Worm (Caenorhabditis elegans) whole organism, young adult: ENCODE results near the gene Y64G10A.1.

ENCODE experiments used
- F37B4.10 ChIP-seq: fragments of 200-800 bp; sonication (Bioruptor generic); IDR thresholded peaks from 2 replicates; pipeline ENCODE4 v1.3.6; 2022; ENCODE audit warnings: missing genetic modification characterization, missing compliant biosample characterization
- F49E8.2 ChIP-seq: sonication (generic microtip); optimal IDR thresholded peaks from 3 replicates; lab custom pipeline; 2017; ENCODE audit warnings: missing genetic modification characterization, mild to moderate bottlenecking, missing compliant biosample characterization, antibody characterized with exemption, moderate library complexity; ENCODE audit not compliant: insufficient read depth
- F55B11.4 ChIP-seq: sonication (generic microtip); optimal IDR thresholded peaks from 2 replicates; lab custom pipeline; 2016; ENCODE audit warnings: missing compliant biosample characterization, missing genetic modification characterization, borderline replicate concordance; ENCODE audit not compliant: insufficient read depth
- K12H6.12 ChIP-seq: fragments of 200-800 bp; sonication (Bioruptor generic); optimal IDR thresholded peaks from 2 replicates; lab custom pipeline; 2018; ENCODE audit warnings: mild to moderate bottlenecking, missing genetic modification characterization, missing compliant biosample characterization
- T26A5.8 ChIP-seq: sonication (generic microtip); optimal IDR thresholded peaks from 2 replicates; lab custom pipeline; 2016; ENCODE audit warnings: missing genetic modification characterization, missing compliant biosample characterization
- Y53F4B.3 ChIP-seq: fragments of 200-800 bp; sonication (Bioruptor generic); IDR thresholded peaks from 2 replicates; pipeline ENCODE4 v1.3.6; 2022; ENCODE audit warnings: missing genetic modification reagents, missing genetic modification characterization, missing compliant biosample characterization
- ZK185.1 ChIP-seq: sonication (generic microtip); optimal IDR thresholded peaks from 2 replicates; lab custom pipeline; 2016; ENCODE audit warnings: mild to moderate bottlenecking, missing genetic modification characterization, missing compliant biosample characterization; ENCODE audit not compliant: poor library complexity, severe bottlenecking
- akir-1 ChIP-seq: fragments of 200-800 bp; sonication (Bioruptor generic); optimal IDR thresholded peaks from 2 replicates; lab custom pipeline; 2018; ENCODE audit warnings: mild to moderate bottlenecking, missing genetic modification characterization, moderate library complexity, missing compliant biosample characterization
- atf-7 ChIP-seq: sonication (generic microtip); optimal IDR thresholded peaks from 2 replicates; lab custom pipeline; 2017; ENCODE audit warnings: mild to moderate bottlenecking, missing genetic modification characterization, missing compliant biosample characterization
- attf-5 ChIP-seq: fragments of 200-800 bp; sonication (Bioruptor generic); optimal IDR thresholded peaks from 2 replicates; lab custom pipeline; 2018; ENCODE audit warnings: mild to moderate bottlenecking, missing genetic modification characterization, missing compliant biosample characterization
- attf-6 ChIP-seq: fragments of 200-800 bp; sonication (Bioruptor generic); IDR thresholded peaks from 2 replicates; pipeline ENCODE4 v1.3.6; 2022; ENCODE audit warnings: missing genetic modification reagents, missing genetic modification characterization, missing compliant biosample characterization
- cebp-1 ChIP-seq, 2 experiments: fragments of 200-800 bp in 1 of 2; sonication (Bioruptor generic) in 1 of 2; sonication (generic microtip) in 1 of 2; IDR thresholded peaks in 1 of 2; optimal IDR thresholded peaks in 1 of 2; 2 replicates each; pipeline versions ENCODE4 v1.3.6 to Lab custom; 2017 to 2022; ENCODE audit warnings: missing compliant biosample characterization in 2 of 2, missing genetic modification characterization in 2 of 2, mild to moderate bottlenecking in 1 of 2, missing genetic modification reagents in 1 of 2, moderate library complexity in 1 of 2
- ceh-100 ChIP-seq: fragments of 200-800 bp; sonication (Bioruptor generic); IDR thresholded peaks from 2 replicates; pipeline ENCODE4 v1.3.6; 2022; ENCODE audit warnings: missing genetic modification reagents, missing genetic modification characterization, missing compliant biosample characterization
- ceh-27 ChIP-seq: fragments of 200-800 bp; sonication (Bioruptor generic); optimal IDR thresholded peaks from 2 replicates; lab custom pipeline; 2018; ENCODE audit warnings: mild to moderate bottlenecking, missing genetic modification characterization, moderate library complexity, missing compliant biosample characterization
- ceh-91 ChIP-seq: fragments of 200-800 bp; sonication (Bioruptor generic); IDR thresholded peaks from 2 replicates; pipeline ENCODE4 v1.3.6; 2022; ENCODE audit warnings: missing genetic modification reagents, missing genetic modification characterization, missing compliant biosample characterization
- dox-1 ChIP-seq: fragments of 200-800 bp; sonication (Bioruptor generic); IDR thresholded peaks from 2 replicates; pipeline ENCODE4 v1.3.6; 2022; ENCODE audit warnings: missing genetic modification reagents, missing genetic modification characterization, missing compliant biosample characterization
- egl-44 ChIP-seq: fragments of 200-800 bp; sonication (Bioruptor generic); IDR thresholded peaks from 2 replicates; pipeline ENCODE4 v1.3.6; 2022; ENCODE audit warnings: missing genetic modification reagents, missing genetic modification characterization, missing compliant biosample characterization
- ets-4 ChIP-seq: fragments of 200-800 bp; sonication (Bioruptor generic); optimal IDR thresholded peaks from 2 replicates; lab custom pipeline; 2018; ENCODE audit warnings: mild to moderate bottlenecking, missing genetic modification characterization, missing compliant biosample characterization
- hmg-1.2 ChIP-seq: fragments of 200-800 bp; sonication (Bioruptor generic); IDR thresholded peaks from 2 replicates; pipeline ENCODE4 v1.3.6; 2022; ENCODE audit warnings: missing genetic modification reagents, missing genetic modification characterization, missing compliant biosample characterization
- hsf-1 ChIP-seq: fragments of 200-800 bp; sonication (Bioruptor generic); IDR thresholded peaks from 2 replicates; pipeline ENCODE4 v1.3.6; 2022; ENCODE audit warnings: missing genetic modification reagents, missing genetic modification characterization, missing compliant biosample characterization
- lag-1 ChIP-seq: fragments of 200-800 bp; sonication (Bioruptor generic); IDR thresholded peaks from 2 replicates; pipeline ENCODE4 v1.3.6; 2022; ENCODE audit warnings: missing genetic modification reagents, missing genetic modification characterization, missing compliant biosample characterization
- lin-26 ChIP-seq: fragments of 200-800 bp; sonication (Bioruptor generic); IDR thresholded peaks from 2 replicates; pipeline ENCODE4 v1.3.6; 2022; ENCODE audit warnings: missing genetic modification reagents, missing genetic modification characterization, missing compliant biosample characterization
- lin-40 ChIP-seq: sonication (generic microtip); optimal IDR thresholded peaks from 2 replicates; lab custom pipeline; 2016; ENCODE audit warnings: missing genetic modification characterization, mild to moderate bottlenecking, missing compliant biosample characterization, missing genotype, missing genetic modification reagents
- mcd-1 ChIP-seq: fragments of 200-800 bp; sonication (Bioruptor generic); IDR thresholded peaks from 2 replicates; pipeline ENCODE4 v1.3.6; 2022; ENCODE audit warnings: missing genetic modification reagents, missing genetic modification characterization, missing compliant biosample characterization
- mel-28 ChIP-seq: sonication (generic microtip); optimal IDR thresholded peaks from 2 replicates; lab custom pipeline; 2016; ENCODE audit warnings: borderline replicate concordance, mild to moderate bottlenecking, missing genetic modification characterization, missing compliant biosample characterization
- nhr-120 ChIP-seq: fragments of 200-800 bp; sonication (Bioruptor generic); IDR thresholded peaks from 2 replicates; pipeline ENCODE4 v1.3.6; 2022; ENCODE audit warnings: missing genetic modification characterization, missing compliant biosample characterization
- nhr-80 ChIP-seq: sonication (generic microtip); optimal IDR thresholded peaks from 2 replicates; lab custom pipeline; 2016; ENCODE audit warnings: missing genetic modification characterization, missing compliant biosample characterization
- sdz-38 ChIP-seq: sonication (generic microtip); optimal IDR thresholded peaks from 2 replicates; lab custom pipeline; 2016; ENCODE audit warnings: missing genotype, missing genetic modification characterization, missing compliant biosample characterization
- snpc-4 ChIP-seq, 5 experiments: fragments of 150-350 bp in 1 of 5; sonication (generic microtip) in 4 of 5; optimal IDR thresholded peaks; 2 replicates each; lab custom pipeline; 2014 to 2018; ENCODE audit warnings: missing genetic modification characterization in 5 of 5, missing biosample characterization in 3 of 5, antibody characterized with exemption in 2 of 5, mild to moderate bottlenecking in 2 of 5, missing compliant biosample characterization in 2 of 5, missing genotype in 2 of 5, moderate library complexity in 2 of 5, missing genetic modification reagents in 1 of 5
- somi-1 ChIP-seq: fragments of 200-800 bp; sonication (Bioruptor generic); optimal IDR thresholded peaks from 2 replicates; lab custom pipeline; 2018; ENCODE audit warnings: mild to moderate bottlenecking, missing genetic modification characterization, missing compliant biosample characterization
- sptf-2 ChIP-seq: fragments of 200-800 bp; sonication (Bioruptor generic); optimal IDR thresholded peaks from 2 replicates; lab custom pipeline; 2018; ENCODE audit warnings: mild to moderate bottlenecking, missing genetic modification characterization, missing compliant biosample characterization
- unc-62 ChIP-seq: fragments of 150-350 bp; optimal IDR thresholded peaks from 2 replicates; lab custom pipeline; 2014; ENCODE audit warnings: missing biosample characterization, missing genetic modification reagents, missing genetic modification characterization
- xnd-1 ChIP-seq: sonication (generic microtip); optimal IDR thresholded peaks from 2 replicates; lab custom pipeline; 2016; ENCODE audit warnings: missing genotype, missing genetic modification reagents, missing genetic modification characterization, missing compliant biosample characterization
- zfh-2 ChIP-seq: fragments of 200-800 bp; sonication (Bioruptor generic); conservative IDR thresholded peaks from 2 replicates; pipeline ENCODE4 v1.3.6; 2022; ENCODE audit warnings: missing genetic modification reagents, missing genetic modification characterization, missing compliant biosample characterization
- ztf-18 ChIP-seq: sonication (generic microtip); optimal IDR thresholded peaks from 2 replicates; lab custom pipeline; 2016; ENCODE audit warnings: missing genotype, mild to moderate bottlenecking, missing genetic modification characterization, missing compliant biosample characterization
- ztf-25 ChIP-seq: fragments of 200-800 bp; sonication (Bioruptor generic); IDR thresholded peaks from 2 replicates; pipeline ENCODE4 v1.3.6; 2022; ENCODE audit warnings: missing genetic modification reagents, missing genetic modification characterization, missing compliant biosample characterization

Y64G10A.1 gene

DNA sequence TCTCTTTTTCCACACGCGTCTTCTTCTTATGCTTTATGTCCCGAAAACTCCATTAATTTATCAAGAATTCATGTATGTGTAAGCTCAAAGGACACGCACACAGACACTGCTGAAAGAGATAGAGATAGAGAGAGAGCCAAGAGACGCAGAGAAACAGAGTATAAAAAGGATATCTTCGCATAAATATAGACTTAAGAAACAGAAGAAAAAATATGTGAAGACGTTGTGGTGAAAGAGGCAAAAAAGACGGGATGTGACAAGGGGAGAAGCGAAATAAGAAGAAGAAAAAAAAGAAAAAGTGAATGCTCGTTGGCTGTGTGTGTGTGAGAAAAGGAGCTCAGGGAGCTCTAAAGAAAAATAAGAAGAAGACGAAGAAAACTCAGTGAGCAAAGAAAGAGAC is 21.9 kb upstream of the Y64G10A.1 start:
- TF ChIP-seq cebp-1 (GFP tag; IDR thresholded peaks at IDR 0.05; lab: Robert Waterston, UW) (no peak), cebp-1 (tag; optimal IDR thresholded peaks at IDR 0.05; lab: Kevin White, UChicago) (no peak), snpc-4 (GFP tag; optimal IDR thresholded peaks at IDR 0.05; lab: Kevin White, UChicago) (peak; percentile 12), snpc-4 (tag; optimal IDR thresholded peaks at IDR 0.05; lab: Kevin White, UChicago) (no peak), ceh-27 (GFP tag; lab: Kevin White, UChicago) (no peak), ets-4 (GFP tag; lab: Kevin White, UChicago) (no peak), lin-40 (tag; lab: Kevin White, UChicago) (peak; percentile 12), somi-1 (GFP tag; lab: Kevin White, UChicago) (peak; percentile 22), hmg-1.2 (GFP tag; lab: Robert Waterston, UW) (peak; percentile 32; the same call in 1 of the 2 replicates), K12H6.12 (peak; percentile 57), akir-1 (GFP tag; lab: Kevin White, UChicago) (no peak)

DNA sequence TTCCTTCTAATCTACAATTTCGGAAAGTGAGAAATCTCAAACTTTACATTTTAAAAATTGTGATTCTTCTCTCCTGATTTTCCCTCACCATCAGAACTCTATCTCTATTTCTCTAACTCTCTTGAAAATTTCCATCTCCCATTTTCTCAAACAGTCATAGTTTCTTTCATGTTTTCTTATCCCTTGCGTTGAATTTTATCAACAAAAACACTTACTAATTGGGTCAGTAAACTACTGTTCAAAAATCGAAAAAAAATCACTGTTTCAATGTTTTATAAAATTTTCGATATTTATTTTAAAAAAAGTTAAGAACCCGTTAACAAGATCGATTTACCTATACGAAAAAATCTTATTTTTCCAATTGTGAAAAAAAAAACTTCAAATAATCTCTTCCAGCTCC is 20.3 kb upstream of the Y64G10A.1 start:
- TF ChIP-seq mcd-1 (GFP tag; lab: Robert Waterston, UW) (no peak), snpc-4 (GFP tag; optimal IDR thresholded peaks at IDR 0.05; lab: Kevin White, UChicago) (no peak), snpc-4 (tag; optimal IDR thresholded peaks at IDR 0.05; lab: Kevin White, UChicago) (peak in 1 of 4 experiments; percentile 22)

DNA sequence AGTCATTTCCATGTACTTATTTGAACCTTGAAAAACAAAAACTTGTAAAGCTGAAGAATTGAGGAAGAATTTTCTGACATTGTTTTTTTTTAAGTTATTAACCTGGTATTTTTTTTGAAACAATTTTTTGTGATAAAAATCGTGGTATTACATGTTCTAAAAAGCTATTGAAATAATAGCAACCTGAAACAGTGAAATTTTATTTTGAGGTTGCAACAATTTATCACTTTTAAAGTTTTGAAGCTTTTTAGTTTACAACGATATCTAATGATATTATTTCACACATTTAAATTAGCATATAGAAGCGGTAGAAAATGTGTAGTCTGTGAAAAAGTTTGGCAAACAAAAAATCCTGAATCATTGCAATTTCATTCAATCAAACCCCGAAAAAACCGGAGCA is 18.7 kb upstream of the Y64G10A.1 start:
- TF ChIP-seq unc-62 (no peak), attf-6 (GFP tag; lab: Robert Waterston, UW) (peak; percentile 65; the same call in 1 of the 2 replicates), snpc-4 (GFP tag; optimal IDR thresholded peaks at IDR 0.05; lab: Kevin White, UChicago) (no peak), snpc-4 (tag; optimal IDR thresholded peaks at IDR 0.05; lab: Kevin White, UChicago) (peak in 2 of 4 experiments; percentile 22 to 66)

DNA sequence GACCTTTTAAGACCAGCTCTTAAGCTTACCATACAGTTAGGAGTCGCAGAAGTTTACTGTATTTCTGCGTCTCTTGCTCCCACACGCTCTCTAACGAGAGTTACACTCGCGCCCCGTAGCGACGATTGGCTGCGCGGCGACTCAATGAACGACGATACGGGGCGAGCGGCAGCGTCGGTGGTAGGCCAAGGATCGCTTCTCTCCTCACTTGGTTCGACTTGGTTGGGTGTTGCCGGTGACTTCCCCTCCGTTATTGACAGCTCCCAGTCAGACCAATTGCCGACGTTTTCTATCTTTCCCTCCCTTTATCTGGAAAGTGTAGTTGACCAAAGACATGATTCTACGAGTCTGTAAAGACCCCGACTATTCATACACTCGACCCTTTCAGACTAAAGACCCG is 16.7 kb upstream of the Y64G10A.1 start:
- TF ChIP-seq Y53F4B.3 (GFP tag; lab: Robert Waterston, UW), result no peak
- TF ChIP-seq hsf-1 (GFP tag; lab: Robert Waterston, UW), result no peak
- no peak for TF ChIP-seq F55B11.4
- no peak for TF ChIP-seq nhr-120 (GFP tag; lab: Robert Waterston, UW)
- no peak for TF ChIP-seq ztf-25 (GFP tag; lab: Robert Waterston, UW)
- no peak for TF ChIP-seq lag-1 (GFP tag; lab: Robert Waterston, UW)
- no peak for TF ChIP-seq dox-1 (GFP tag; lab: Robert Waterston, UW)
- no peak for TF ChIP-seq zfh-2 (GFP tag; lab: Robert Waterston, UW)
- TF ChIP-seq ceh-100 (GFP tag; lab: Robert Waterston, UW), result no peak
- no peak for TF ChIP-seq sptf-2
- TF ChIP-seq ztf-18 (tag; lab: Kevin White, UChicago), result no peak
- TF ChIP-seq F37B4.10 (GFP tag; lab: Robert Waterston, UW), result no peak

DNA sequence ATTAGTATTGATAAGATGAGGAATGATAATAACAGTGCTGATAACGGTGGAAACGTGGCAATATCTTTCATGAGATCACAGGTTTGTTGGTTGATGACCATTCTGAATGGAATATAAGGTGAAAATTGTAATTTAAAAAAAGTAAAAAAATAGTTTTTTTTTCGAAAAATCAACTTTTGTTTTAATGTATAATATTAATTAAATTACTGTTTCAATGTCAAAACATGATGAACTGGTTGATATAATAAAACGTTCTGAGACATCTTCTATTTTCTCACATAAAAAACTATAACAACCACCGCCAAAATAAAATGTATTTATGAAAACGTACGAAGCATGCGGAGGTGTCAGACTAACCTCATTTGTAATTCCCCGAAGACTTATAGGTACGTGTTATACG is 11.2 kb upstream of the Y64G10A.1 start, which contains the start of gene srab-24:
Gene srab-24 (minus strand): TSS at position 101 of the 400 bp plus-strand sequence.
- TF ChIP-seq mel-28 (tag; lab: Kevin White, UChicago) (no peak), egl-44 (GFP tag; lab: Robert Waterston, UW) (no peak), F49E8.2 (no peak), ceh-91 (GFP tag; lab: Robert Waterston, UW) (no peak), attf-5 (GFP tag; lab: Kevin White, UChicago) (no peak), sdz-38 (tag; lab: Kevin White, UChicago) (no peak), xnd-1 (tag; lab: Kevin White, UChicago) (no peak), T26A5.8 (tag; lab: Kevin White, UChicago) (no peak), atf-7 (tag; lab: Kevin White, UChicago) (no peak), ceh-100 (GFP tag; lab: Robert Waterston, UW) (no peak), ZK185.1 (tag; lab: Kevin White, UChicago) (no peak), nhr-80 (tag; lab: Kevin White, UChicago) (no peak), lin-26 (GFP tag; lab: Robert Waterston, UW) (no peak), cebp-1 (GFP tag; IDR thresholded peaks at IDR 0.05; lab: Robert Waterston, UW) (no peak), cebp-1 (tag; optimal IDR thresholded peaks at IDR 0.05; lab: Kevin White, UChicago) (no peak)
